Fruit fly (Drosophila melanogaster) S2 (cell line): ENCODE results near the gene Usp12-46.

Experiments used
- CG8478 ChIP-seq: fragments of >200 bp; optimal IDR thresholded peaks from 2 replicates; lab custom pipeline; 2018
- CTCF ChIP-seq, 2 experiments: fragments of >200 bp; optimal IDR thresholded peaks; 2 replicates each; lab custom pipeline; 2018

DNA sequence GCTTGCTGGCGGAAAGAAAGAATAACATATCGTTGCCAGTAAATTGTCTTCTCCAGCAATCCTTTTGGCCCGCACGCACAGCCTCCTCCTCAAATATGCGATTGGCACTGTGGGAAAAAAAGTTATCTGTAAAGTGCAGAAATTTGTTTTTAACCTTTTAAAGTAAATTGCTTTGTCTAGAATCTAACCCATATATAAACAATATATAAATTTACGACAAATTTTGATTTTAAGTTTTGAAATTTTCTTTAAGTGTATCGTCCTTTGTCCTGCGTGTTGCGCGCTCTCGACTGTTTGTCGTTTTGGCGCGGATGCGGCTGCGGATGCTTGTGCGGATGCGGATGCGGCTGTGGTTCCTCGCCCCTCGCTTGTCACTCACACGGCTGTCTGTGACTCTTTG is 56.4 kb downstream of the Usp12-46 start:
- no peak for TF ChIP-seq CTCF (optimal IDR thresholded peaks at IDR 0.05; lab: Kevin White, UChicago)
- no peak for TF ChIP-seq CG8478 (lab: Kevin White, UChicago)
